Comparison of ENCODE assay signal across 4 fruit fly cellular contexts in the genomic region with DNA sequence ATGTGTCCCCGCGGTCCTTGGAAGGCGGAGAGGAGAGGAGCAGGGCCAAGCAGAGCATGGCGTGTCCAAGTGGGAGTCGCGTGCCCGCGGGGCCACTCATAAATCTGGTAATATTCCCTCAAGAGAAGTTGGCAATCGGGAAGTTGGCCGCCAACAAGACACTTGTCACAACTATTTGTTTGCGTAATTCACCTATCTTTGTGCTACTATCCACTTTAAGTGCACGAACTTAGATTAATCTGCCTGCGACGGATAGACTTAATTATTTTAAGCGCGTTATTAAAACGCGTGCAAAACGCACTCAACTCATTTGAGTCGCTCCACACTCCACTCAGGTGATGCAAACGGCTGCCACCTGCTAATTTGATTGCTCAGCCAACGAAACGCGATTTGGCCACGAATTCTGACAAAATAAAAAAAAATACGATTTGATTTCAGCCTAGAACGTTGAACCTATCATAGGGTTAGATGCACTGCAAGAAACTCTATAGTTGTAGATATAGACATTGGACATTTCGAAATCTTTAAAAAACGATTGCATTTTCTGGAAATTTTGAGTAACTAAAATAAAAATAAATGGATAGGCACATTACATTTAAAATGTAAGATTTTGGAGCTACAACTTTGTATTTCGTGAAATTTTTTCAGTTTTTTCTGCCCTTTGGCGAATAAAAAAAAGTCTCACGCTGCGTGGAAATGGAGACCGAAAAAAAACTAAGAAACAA.
A peak's percentile ranks its signal among the peaks of the same experiment; 100 is the strongest.
TF ChIP-seq lines count a peak whose summit lies in the region.

No protein-coding gene starts in this region.

- no peak for TF ChIP-seq CTCF in whole organism, embryonic (GFP tag; optimal IDR thresholded peaks at IDR 0.05; lab: Kevin White, UChicago)

TF ChIP-seq in whole organism, adult, 20 proteins besides CTCF, POLR2A, EP300 and RAD21:
- no peak for TF ChIP-seq pad (GFP tag; optimal IDR thresholded peaks at IDR 0.05; lab: Kevin White, UChicago)
- TF ChIP-seq kay (GFP tag; lab: Kevin White, UChicago; ENCODE audit: borderline replicate concordance) = peak; percentile 19
TF ChIP-seq in whole organism, adult: peak in this region for 1.

TF ChIP-seq in whole organism, embryonic, 481 proteins besides CTCF, POLR2A, EP300 and RAD21 (continues in another document):
- peak; percentile 46 for TF ChIP-seq ems (GFP tag; optimal IDR thresholded peaks at IDR 0.05; lab: Kevin White, UChicago)
- TF ChIP-seq Ssrp (tag; optimal IDR thresholded peaks at IDR 0.05; lab: Kevin White, UChicago) = no peak
- no peak for TF ChIP-seq Bdp1 (GFP tag; optimal IDR thresholded peaks at IDR 0.05; lab: Kevin White, UChicago)
- TF ChIP-seq CG10565 (GFP tag; optimal IDR thresholded peaks at IDR 0.05; lab: Kevin White, UChicago) = no peak
- TF ChIP-seq CG13894 (tag; optimal IDR thresholded peaks at IDR 0.05; lab: Kevin White, UChicago) = peak; percentile 30
- no peak for TF ChIP-seq hkb (optimal IDR thresholded peaks at IDR 0.05; lab: Kevin White, UChicago)
- peak; percentile 53 for TF ChIP-seq hkb (GFP tag; IDR thresholded peaks at IDR 0.05; lab: Robert Waterston, UW)
- no peak for TF ChIP-seq Poxn (GFP tag; IDR thresholded peaks at IDR 0.05; lab: Robert Waterston, UW)
- TF ChIP-seq CG4404 (GFP tag; IDR thresholded peaks at IDR 0.05; lab: Robert Waterston, UW) = peak; percentile 30; the same call in 1 of the 2 replicates
- TF ChIP-seq fu2 (GFP tag; optimal IDR thresholded peaks at IDR 0.05; lab: Kevin White, UChicago) = no peak
- TF ChIP-seq Vsx1 (GFP tag; optimal IDR thresholded peaks at IDR 0.05; lab: Kevin White, UChicago) = peak; percentile 4
- TF ChIP-seq cwo (GFP tag; optimal IDR thresholded peaks at IDR 0.05; lab: Kevin White, UChicago) = peak; percentile 29
- no peak for TF ChIP-seq CG4707 (GFP tag; optimal IDR thresholded peaks at IDR 0.05; lab: Kevin White, UChicago)
- peak; percentile 29; the same call in 1 of the 2 replicates for TF ChIP-seq gsb (GFP tag; IDR thresholded peaks at IDR 0.05; lab: Robert Waterston, UW)
- peak; percentile 28 for TF ChIP-seq CG16863 (GFP tag; optimal IDR thresholded peaks at IDR 0.05; lab: Kevin White, UChicago)
- TF ChIP-seq yki (optimal IDR thresholded peaks at IDR 0.05; lab: Kevin White, UChicago) = no peak
- TF ChIP-seq CG14667 (GFP tag; IDR thresholded peaks at IDR 0.05; lab: Robert Waterston, UW) = peak; percentile 62
- no peak for TF ChIP-seq peb (GFP tag; IDR thresholded peaks at IDR 0.05; lab: Robert Waterston, UW)
- peak; percentile 50 for TF ChIP-seq CG6765 (GFP tag; optimal IDR thresholded peaks at IDR 0.05; lab: Kevin White, UChicago)
- TF ChIP-seq CHES-1-like (GFP tag; optimal IDR thresholded peaks at IDR 0.05; lab: Kevin White, UChicago) = peak; percentile 32
- TF ChIP-seq grau (tag; optimal IDR thresholded peaks at IDR 0.05; lab: Kevin White, UChicago) = peak; percentile 71
- no peak for TF ChIP-seq Hr78 (GFP tag; optimal IDR thresholded peaks at IDR 0.05; lab: Kevin White, UChicago)
- no peak for TF ChIP-seq H15 (GFP tag; IDR thresholded peaks at IDR 0.05; lab: Robert Waterston, UW)
- TF ChIP-seq HHEX (GFP tag; optimal IDR thresholded peaks at IDR 0.05; lab: Kevin White, UChicago) = peak; percentile 36
- TF ChIP-seq Hr39 (optimal IDR thresholded peaks at IDR 0.05; lab: Kevin White, UChicago) = no peak
- peak; percentile 8 for TF ChIP-seq CG14710 (tag; optimal IDR thresholded peaks at IDR 0.05; lab: Kevin White, UChicago)
- TF ChIP-seq CG17385 (GFP tag; optimal IDR thresholded peaks at IDR 0.05; lab: Kevin White, UChicago) = peak; percentile 30

TF ChIP-seq in whole organism, prepupa, 60 proteins besides CTCF, POLR2A, EP300 and RAD21:
- 0 out of 2 replicates have a peak, but pooled peaks have one; percentile 22 for TF ChIP-seq CG15336 (GFP tag; IDR thresholded peaks at IDR 0.05; lab: Robert Waterston, UW)
- TF ChIP-seq Eip78C (GFP tag; lab: Kevin White, UChicago) = peak; percentile 35
- TF ChIP-seq Gug (GFP tag; IDR thresholded peaks at IDR 0.05; lab: Robert Waterston, UW) = no peak
- TF ChIP-seq CG10669 (GFP tag; optimal IDR thresholded peaks at IDR 0.05; lab: Kevin White, UChicago) = no peak
- peak; percentile 40; the same call in 1 of the 3 replicates for TF ChIP-seq CG8119 (GFP tag; IDR thresholded peaks at IDR 0.05; lab: Robert Waterston, UW)
- no peak for TF ChIP-seq CG6854 (GFP tag; optimal IDR thresholded peaks at IDR 0.05; lab: Kevin White, UChicago)
- TF ChIP-seq Smox (GFP tag; optimal IDR thresholded peaks at IDR 0.05; lab: Kevin White, UChicago) = no peak
- TF ChIP-seq CG1621 (tag; optimal IDR thresholded peaks at IDR 0.05; lab: Kevin White, UChicago) = no peak
- TF ChIP-seq Met (GFP tag; optimal IDR thresholded peaks at IDR 0.05; lab: Kevin White, UChicago) = no peak
- no peak for TF ChIP-seq CG6163 (GFP tag; IDR thresholded peaks at IDR 0.05; lab: Robert Waterston, UW)
- no peak for TF ChIP-seq CG6808 (GFP tag; optimal IDR thresholded peaks at IDR 0.05; lab: Kevin White, UChicago)
- TF ChIP-seq Eip93F (GFP tag; optimal IDR thresholded peaks at IDR 0.05; lab: Kevin White, UChicago) = no peak
TF ChIP-seq in whole organism, prepupa: peak in this region for 3.

TF ChIP-seq in whole organism, pupa, 21 proteins besides CTCF, POLR2A, EP300 and RAD21:
- TF ChIP-seq Pif1A (GFP tag; optimal IDR thresholded peaks at IDR 0.05; lab: Kevin White, UChicago) (no peak), CG8301 (tag; optimal IDR thresholded peaks at IDR 0.05; lab: Kevin White, UChicago) (peak; percentile 7), CG4496 (GFP tag; IDR thresholded peaks at IDR 0.05; lab: Robert Waterston, UW) (0 out of 3 replicates have a peak, but pooled peaks have one; percentile 6)
